Fruit fly (Drosophila melanogaster) whole organism, embryonic: Measurements from ENCODE around the gene Tnpo-SR.

Experiments
- Abd-B ChIP-seq: fragments of 200-800 bp; sonication (Bioruptor generic); optimal IDR thresholded peaks from 2 replicates; lab custom pipeline; 2018; ENCODE audit warnings: missing biosample characterization, mild to moderate bottlenecking, missing genetic modification characterization, moderate library complexity
- B-H1 ChIP-seq: fragments of 200-800 bp; sonication (Bioruptor generic); IDR thresholded peaks from 3 replicates; pipeline ENCODE4 v1.3.6; 2022; ENCODE audit warnings: missing biosample characterization, missing genetic modification characterization
- CG10321 ChIP-seq: fragments of 200-800 bp; sonication (Bioruptor generic); IDR thresholded peaks from 2 replicates; pipeline ENCODE4 v1.3.6; 2022; ENCODE audit warnings: missing biosample characterization, missing genetic modification characterization
- CG11247 ChIP-seq: fragments of 200-800 bp; sonication (Bioruptor generic); IDR thresholded peaks from 2 replicates; pipeline ENCODE4 v1.3.6; 2022; ENCODE audit warnings: missing biosample characterization, missing genetic modification characterization
- CG11560 ChIP-seq: fragments of 200-800 bp; sonication (Bioruptor generic); IDR thresholded peaks from 3 replicates; pipeline ENCODE4 v1.3.6; 2022; ENCODE audit warnings: missing biosample characterization, missing genetic modification characterization
- CG11696 ChIP-seq: fragments of 200-800 bp; sonication (Bioruptor generic); IDR thresholded peaks from 2 replicates; pipeline ENCODE4 v1.3.6; 2022; ENCODE audit warnings: missing biosample characterization, missing genetic modification characterization
- CG12155 ChIP-seq: fragments of 200-800 bp; sonication (Bioruptor generic); optimal IDR thresholded peaks from 3 replicates; lab custom pipeline; 2016; ENCODE audit warnings: missing biosample characterization, missing genetic modification characterization
- CG13123 ChIP-seq: fragments of 200-800 bp; sonication (Bioruptor generic); optimal IDR thresholded peaks from 2 replicates; lab custom pipeline; 2016; ENCODE audit warnings: missing biosample characterization, missing genetic modification characterization
- CG15011 ChIP-seq: fragments of 200-800 bp; sonication (Bioruptor generic); optimal IDR thresholded peaks from 3 replicates; lab custom pipeline; 2018; ENCODE audit warnings: missing biosample characterization, mild to moderate bottlenecking, missing genetic modification characterization
- CG16815 ChIP-seq: fragments of 200-800 bp; sonication (Bioruptor generic); optimal IDR thresholded peaks from 3 replicates; lab custom pipeline; 2017; ENCODE audit warnings: missing biosample characterization, mild to moderate bottlenecking, missing genetic modification characterization
- CG16863 ChIP-seq: fragments of 200-800 bp; sonication (Bioruptor generic); optimal IDR thresholded peaks from 3 replicates; lab custom pipeline; 2016; ENCODE audit warnings: missing biosample characterization, missing genetic modification characterization
- CG18262 ChIP-seq: fragments of 200-800 bp; optimal IDR thresholded peaks from 3 replicates; lab custom pipeline; 2019; ENCODE audit warnings: missing biosample characterization, mild to moderate bottlenecking, missing genetic modification characterization, moderate library complexity
- CG32532 ChIP-seq: fragments of 200-800 bp; sonication (Bioruptor generic); IDR thresholded peaks from 2 replicates; pipeline ENCODE4 v1.3.6; 2022; ENCODE audit warnings: missing biosample characterization, missing genetic modification characterization
- CG6765 ChIP-seq: fragments of 200-800 bp; sonication (Bioruptor generic); optimal IDR thresholded peaks from 3 replicates; lab custom pipeline; 2017; ENCODE audit warnings: missing biosample characterization, mild to moderate bottlenecking, missing genetic modification characterization
- CG7928 ChIP-seq: fragments of 200-800 bp; sonication (Bioruptor generic); optimal IDR thresholded peaks from 2 replicates; lab custom pipeline; 2017; ENCODE audit warnings: missing biosample characterization, mild to moderate bottlenecking, missing genetic modification characterization
- CG7963 ChIP-seq: fragments of 200-800 bp; sonication (Bioruptor generic); IDR thresholded peaks from 3 replicates; pipeline ENCODE4 v1.3.6; 2022; ENCODE audit warnings: missing biosample characterization, missing genetic modification characterization; ENCODE audit not compliant: partially characterized antibody
- CG8290 ChIP-seq, 3 experiments: fragments of 200-800 bp; sonication (Bioruptor generic); optimal IDR thresholded peaks; 2 replicates each; lab custom pipeline; 2016 to 2019; ENCODE audit warnings: missing biosample characterization in 3 of 3, missing genetic modification characterization in 3 of 3, mild to moderate bottlenecking in 2 of 3, moderate library complexity in 1 of 3
- Dip3 ChIP-seq: fragments of 200-800 bp; sonication (Bioruptor generic); optimal IDR thresholded peaks from 3 replicates; lab custom pipeline; 2016; ENCODE audit warnings: missing biosample characterization, missing genetic modification characterization
- Ets65A ChIP-seq: fragments of 200-800 bp; sonication (Bioruptor generic); peaks from one replicate; lab custom pipeline; 2016; ENCODE audit warnings: missing biosample characterization, missing genetic modification characterization
- HLH3B ChIP-seq: fragments of 200-800 bp; sonication (Bioruptor generic); IDR thresholded peaks from 2 replicates; pipeline ENCODE4 v1.3.6; 2022; ENCODE audit warnings: missing biosample characterization, missing genetic modification characterization
- Hsf ChIP-seq: fragments of 200-800 bp; sonication (Bioruptor generic); optimal IDR thresholded peaks from 3 replicates; lab custom pipeline; 2016; ENCODE audit warnings: missing biosample characterization, missing genetic modification characterization
- Lhr ChIP-seq: fragments of 200-800 bp; sonication (Bioruptor generic); optimal IDR thresholded peaks from 3 replicates; lab custom pipeline; 2017; ENCODE audit warnings: mild to moderate bottlenecking, missing biosample characterization, missing genetic modification reagents, missing genetic modification characterization
- Nf-YA ChIP-seq: fragments of 200-800 bp; sonication (Bioruptor generic); IDR thresholded peaks from 2 replicates; pipeline ENCODE4 v1.3.6; 2022; ENCODE audit warnings: missing biosample characterization, missing genetic modification characterization
- Sin3A ChIP-seq: fragments of >200 bp; optimal IDR thresholded peaks from 2 replicates; lab custom pipeline; 2018
- Sry-δ ChIP-seq: fragments of 200-800 bp; sonication (Bioruptor generic); optimal IDR thresholded peaks from 2 replicates; lab custom pipeline; 2016; ENCODE audit warnings: missing biosample characterization, missing genetic modification characterization
- amos ChIP-seq: fragments of 200-800 bp; sonication (Bioruptor generic); IDR thresholded peaks from 2 replicates; pipeline ENCODE4 v1.3.6; 2022; ENCODE audit warnings: missing biosample characterization, missing genetic modification characterization; ENCODE audit not compliant: partially characterized antibody
- bigmax ChIP-seq: fragments of 200-800 bp; sonication (Bioruptor generic); optimal IDR thresholded peaks from 2 replicates; lab custom pipeline; 2018; ENCODE audit warnings: missing biosample characterization, mild to moderate bottlenecking, missing genetic modification characterization
- br ChIP-seq: fragments of >200 bp; optimal IDR thresholded peaks from 2 replicates; lab custom pipeline; 2017
- cad ChIP-seq: fragments of >200 bp; optimal IDR thresholded peaks from 2 replicates; lab custom pipeline; 2017; ENCODE audit warnings: missing biosample characterization, missing genetic modification characterization
- cas ChIP-seq: fragments of 200-800 bp; sonication (Bioruptor generic); IDR thresholded peaks from 2 replicates; pipeline ENCODE4 v1.3.6; 2022; ENCODE audit warnings: missing biosample characterization, missing genetic modification characterization
- chinmo ChIP-seq: fragments of 200-800 bp; sonication (Bioruptor generic); IDR thresholded peaks from 4 replicates; pipeline ENCODE4 v1.3.6; 2022; ENCODE audit warnings: missing biosample characterization, missing genetic modification characterization; ENCODE audit not compliant: partially characterized antibody
- chm ChIP-seq: fragments of 200-800 bp; sonication (Bioruptor generic); IDR thresholded peaks from 2 replicates; pipeline ENCODE4 v1.3.6; 2022; ENCODE audit warnings: missing biosample characterization, missing genetic modification characterization
- dan ChIP-seq: fragments of 200-800 bp; sonication (Bioruptor generic); IDR thresholded peaks from 2 replicates; pipeline ENCODE4 v1.3.6; 2022; ENCODE audit warnings: missing biosample characterization, missing genetic modification characterization
- eve ChIP-seq, 2 experiments: fragments of >200 bp; optimal IDR thresholded peaks; 2 replicates each; lab custom pipeline; 2017; ENCODE audit warnings: missing biosample characterization in 2 of 2, missing genetic modification characterization in 2 of 2
- eyg ChIP-seq: fragments of 200-800 bp; sonication (Bioruptor generic); optimal IDR thresholded peaks from 3 replicates; lab custom pipeline; 2016; ENCODE audit warnings: missing biosample characterization, missing genetic modification characterization
- fd64A ChIP-seq: fragments of 200-800 bp; sonication (Bioruptor generic); optimal IDR thresholded peaks from 3 replicates; lab custom pipeline; 2018; ENCODE audit warnings: missing biosample characterization, mild to moderate bottlenecking, missing genetic modification characterization
- jigr1 ChIP-seq: fragments of 200-800 bp; sonication (Bioruptor generic); IDR thresholded peaks from 3 replicates; pipeline ENCODE4 v1.3.6; 2022; ENCODE audit warnings: missing biosample characterization, missing genetic modification characterization
- lola ChIP-seq, 3 experiments: fragments of >200 bp in 2 of 3; fragments of 200-800 bp in 1 of 3; sonication (Bioruptor generic) in 1 of 3; optimal IDR thresholded peaks; 2 replicates each; lab custom pipeline; 2017 to 2019; ENCODE audit warnings: missing biosample characterization in 3 of 3, missing genetic modification characterization in 3 of 3, mild to moderate bottlenecking in 1 of 3, moderate library complexity in 1 of 3
- otp ChIP-seq: fragments of 200-800 bp; sonication (Bioruptor generic); IDR thresholded peaks from 3 replicates; pipeline ENCODE4, ENCODE4 v1.3.6; 2022; ENCODE audit warnings: missing biosample characterization, missing genetic modification characterization
- pros ChIP-seq: fragments of 200-800 bp; sonication (Bioruptor generic); optimal IDR thresholded peaks from 3 replicates; lab custom pipeline; 2019; ENCODE audit warnings: missing biosample characterization, mild to moderate bottlenecking, missing genetic modification characterization, moderate library complexity
- sc ChIP-seq, 3 experiments: fragments of >200 bp in 2 of 3; fragments of 200-800 bp in 1 of 3; sonication (Bioruptor generic) in 1 of 3; optimal IDR thresholded peaks; 2 replicates in 2 of 3; 3 replicates in 1 of 3; lab custom pipeline; 2017; ENCODE audit warnings: mild to moderate bottlenecking in 1 of 3, missing biosample characterization in 1 of 3, missing genetic modification characterization in 1 of 3, missing genetic modification reagents in 1 of 3
- scrt ChIP-seq: fragments of 200-800 bp; sonication (Bioruptor generic); optimal IDR thresholded peaks from 2 replicates; lab custom pipeline; 2018; ENCODE audit warnings: missing biosample characterization, mild to moderate bottlenecking, missing genetic modification characterization, moderate library complexity
- sd ChIP-seq: fragments of 200-800 bp; sonication (Bioruptor generic); optimal IDR thresholded peaks from 3 replicates; lab custom pipeline; 2018; ENCODE audit warnings: missing biosample characterization, mild to moderate bottlenecking, missing genetic modification characterization, moderate library complexity
- sisA ChIP-seq: fragments of 200-800 bp; sonication (Bioruptor generic); IDR thresholded peaks from 2 replicates; pipeline ENCODE4 v1.3.6; 2022; ENCODE audit warnings: missing biosample characterization, missing genetic modification characterization
- slp2 ChIP-seq: fragments of 200-800 bp; sonication (Bioruptor generic); optimal IDR thresholded peaks from 2 replicates; lab custom pipeline; 2016; ENCODE audit warnings: missing biosample characterization, missing genetic modification characterization
- sr ChIP-seq: fragments of 200-800 bp; sonication (Bioruptor generic); IDR thresholded peaks from 3 replicates; pipeline ENCODE4 v1.3.6; 2022; ENCODE audit warnings: missing biosample characterization, missing genetic modification characterization
- sug ChIP-seq: fragments of 200-800 bp; optimal IDR thresholded peaks from 2 replicates; lab custom pipeline; 2019; ENCODE audit warnings: missing biosample characterization, mild to moderate bottlenecking, missing genetic modification characterization, moderate library complexity
- tup ChIP-seq: fragments of 200-800 bp; sonication (Bioruptor generic); optimal IDR thresholded peaks from 2 replicates; lab custom pipeline; 2016; ENCODE audit warnings: missing biosample characterization, mild to moderate bottlenecking, missing genetic modification characterization, moderate library complexity
- wor ChIP-seq: fragments of 200-800 bp; sonication (Bioruptor generic); IDR thresholded peaks from 2 replicates; pipeline ENCODE4 v1.3.6; 2022; ENCODE audit warnings: missing biosample characterization, missing genetic modification characterization
- zen ChIP-seq: fragments of 200-800 bp; sonication (Bioruptor generic); optimal IDR thresholded peaks from 3 replicates; lab custom pipeline; 2018; ENCODE audit warnings: missing biosample characterization, mild to moderate bottlenecking, missing genetic modification characterization, moderate library complexity
- zen2 ChIP-seq: fragments of 200-800 bp; sonication (Bioruptor generic); IDR thresholded peaks from 3 replicates; pipeline ENCODE4 v1.3.6; 2022; ENCODE audit warnings: missing biosample characterization, missing genetic modification characterization; ENCODE audit not compliant: partially characterized antibody

The Tnpo-SR gene

dm6 chr2L:2753789-2754436, 5.8 kb upstream of the Tnpo-SR start:
- TF ChIP-seq B-H1 (GFP tag; lab: Robert Waterston, UW): no peak
- no peak for TF ChIP-seq cad (GFP tag; lab: Kevin White, UChicago)
- TF ChIP-seq Sry-δ (GFP tag; lab: Kevin White, UChicago): no peak
- TF ChIP-seq Ets65A (GFP tag; lab: Kevin White, UChicago): peak; percentile 79
- no peak for TF ChIP-seq Abd-B (GFP tag; lab: Kevin White, UChicago)
- no peak for TF ChIP-seq Hsf
- no peak for TF ChIP-seq CG32532
- TF ChIP-seq scrt (GFP tag; lab: Kevin White, UChicago): no peak
- TF ChIP-seq chinmo: no peak
- TF ChIP-seq sr (GFP tag; lab: Robert Waterston, UW): no peak
- TF ChIP-seq Lhr (GFP tag; lab: Kevin White, UChicago): no peak
- no peak for TF ChIP-seq CG18262 (tag; lab: Kevin White, UChicago)
- TF ChIP-seq jigr1 (GFP tag; lab: Robert Waterston, UW): no peak
- TF ChIP-seq CG7928 (GFP tag; lab: Kevin White, UChicago): no peak
- no peak for TF ChIP-seq CG6765 (GFP tag; lab: Kevin White, UChicago)
- TF ChIP-seq wor (GFP tag; lab: Robert Waterston, UW): no peak
- no peak for TF ChIP-seq Nf-YA
- TF ChIP-seq Sin3A (lab: Kevin White, UChicago): no peak
- no peak for TF ChIP-seq slp2 (GFP tag; lab: Kevin White, UChicago)
- TF ChIP-seq pros (GFP tag; lab: Kevin White, UChicago): no peak
- TF ChIP-seq lola (GFP tag; optimal IDR thresholded peaks at IDR 0.05; lab: Kevin White, UChicago): no peak
- TF ChIP-seq CG12155 (GFP tag; lab: Kevin White, UChicago): no peak
- TF ChIP-seq CG8290 (GFP tag; optimal IDR thresholded peaks at IDR 0.05; lab: Kevin White, UChicago): no peak
- TF ChIP-seq CG8290 (tag; optimal IDR thresholded peaks at IDR 0.05; lab: Kevin White, UChicago): peak in 1 of 2 experiments; percentile 5
- no peak for TF ChIP-seq CG11560 (tag; lab: Robert Waterston, UW)
- TF ChIP-seq chm (GFP tag; lab: Robert Waterston, UW): no peak
- no peak for TF ChIP-seq fd64A
- TF ChIP-seq sisA (GFP tag; lab: Robert Waterston, UW): no peak
- TF ChIP-seq HLH3B (GFP tag; lab: Robert Waterston, UW): no peak
- TF ChIP-seq otp (GFP tag; lab: Robert Waterston, UW): no peak
- TF ChIP-seq zen (tag; lab: Kevin White, UChicago): peak; percentile 62
- TF ChIP-seq br (lab: Kevin White, UChicago): no peak
- no peak for TF ChIP-seq eyg (GFP tag; lab: Kevin White, UChicago)
- TF ChIP-seq CG13123: no peak
- TF ChIP-seq sug (tag; lab: Kevin White, UChicago): peak; percentile 47
- TF ChIP-seq CG16863 (GFP tag; lab: Kevin White, UChicago): no peak
- TF ChIP-seq sd (tag; lab: Kevin White, UChicago): peak; percentile 89
- no peak for TF ChIP-seq CG11696
- TF ChIP-seq dan (GFP tag; lab: Robert Waterston, UW): no peak
- no peak for TF ChIP-seq amos (GFP tag; lab: Robert Waterston, UW)
- no peak for TF ChIP-seq zen2
- TF ChIP-seq sc (optimal IDR thresholded peaks at IDR 0.05; lab: Kevin White, UChicago): no peak
- TF ChIP-seq sc (GFP tag; optimal IDR thresholded peaks at IDR 0.05; lab: Kevin White, UChicago): no peak
- TF ChIP-seq CG15011 (GFP tag; lab: Kevin White, UChicago): no peak
- no peak for TF ChIP-seq CG7963 (GFP tag; lab: Robert Waterston, UW)
- TF ChIP-seq cas: no peak
- no peak for TF ChIP-seq tup (GFP tag; lab: Kevin White, UChicago)
- peak; percentile 69 for TF ChIP-seq bigmax
- TF ChIP-seq CG16815 (GFP tag; lab: Kevin White, UChicago): no peak
- TF ChIP-seq Dip3 (GFP tag; lab: Kevin White, UChicago): no peak
- no peak for TF ChIP-seq eve (GFP tag; optimal IDR thresholded peaks at IDR 0.05; lab: Kevin White, UChicago)
- TF ChIP-seq CG10321 (GFP tag; lab: Robert Waterston, UW): no peak
- TF ChIP-seq CG11247: no peak
